Fruit fly (Drosophila melanogaster) whole organism, adult: ENCODE data around the gene CG17768.

Experiments used
- CG11617 ChIP-seq: fragments of 200-800 bp; sonication (Bioruptor generic); optimal IDR thresholded peaks from 2 replicates; lab custom pipeline; 2017; ENCODE audit warnings: mild to moderate bottlenecking, missing biosample characterization, missing genetic modification reagents, missing genetic modification characterization
- CG12768 ChIP-seq: fragments of 200-800 bp; sonication (Bioruptor generic); optimal IDR thresholded peaks from 2 replicates; lab custom pipeline; 2017; ENCODE audit warnings: missing biosample characterization, missing genetic modification characterization, mild to moderate bottlenecking, moderate library complexity, missing genetic modification reagents
- CG7101 ChIP-seq: fragments of 200-800 bp; sonication (Bioruptor generic); optimal IDR thresholded peaks from 2 replicates; lab custom pipeline; 2018; ENCODE audit warnings: missing biosample characterization, mild to moderate bottlenecking, missing genetic modification characterization, moderate library complexity
- Clk ChIP-seq: fragments of 200-800 bp; sonication (Bioruptor generic); optimal IDR thresholded peaks from 2 replicates; lab custom pipeline; 2017; ENCODE audit warnings: missing biosample characterization, missing genetic modification characterization
- Crg-1 ChIP-seq: fragments of 200-800 bp; sonication (Bioruptor generic); optimal IDR thresholded peaks from 2 replicates; lab custom pipeline; 2016; ENCODE audit warnings: missing biosample characterization, missing genetic modification characterization
- bab1 ChIP-seq: fragments of 200-800 bp; sonication (Bioruptor generic); optimal IDR thresholded peaks from 3 replicates; lab custom pipeline; 2019; ENCODE audit warnings: missing biosample characterization, mild to moderate bottlenecking, missing genetic modification characterization, moderate library complexity
- cnc ChIP-seq, 2 experiments: fragments of >200 bp; optimal IDR thresholded peaks; 2 replicates each; lab custom pipeline; 2017
- ovo ChIP-seq: fragments of 200-800 bp; sonication (Bioruptor generic); optimal IDR thresholded peaks from 2 replicates; lab custom pipeline; 2016; ENCODE audit warnings: missing biosample characterization, missing genetic modification characterization
- pad ChIP-seq: fragments of 200-800 bp; sonication (Bioruptor generic); optimal IDR thresholded peaks from 3 replicates; lab custom pipeline; 2017; ENCODE audit warnings: missing biosample characterization, missing genetic modification characterization, mild to moderate bottlenecking, moderate library complexity, missing genetic modification reagents
- tj ChIP-seq: fragments of 200-800 bp; sonication (Bioruptor generic); optimal IDR thresholded peaks from 3 replicates; lab custom pipeline; 2017; ENCODE audit warnings: missing biosample characterization, mild to moderate bottlenecking, missing genetic modification characterization, moderate library complexity
- toe ChIP-seq: fragments of 200-800 bp; sonication (Bioruptor generic); optimal IDR thresholded peaks from 2 replicates; lab custom pipeline; 2016; ENCODE audit warnings: missing biosample characterization, missing genetic modification characterization

- TF ChIP-seq CG11617 (no peak), bab1 (GFP tag; lab: Kevin White, UChicago) (no peak), ovo (no peak), tj (no peak), cnc (optimal IDR thresholded peaks at IDR 0.05; lab: Kevin White, UChicago) (no peak), Clk (GFP tag; lab: Kevin White, UChicago) (no peak), CG12768 (no peak), toe (GFP tag; lab: Kevin White, UChicago) (no peak), CG7101 (tag; lab: Kevin White, UChicago) (no peak), Crg-1 (GFP tag; lab: Kevin White, UChicago) (no peak), pad (GFP tag; lab: Kevin White, UChicago) (no peak)
Observed at dm6 chr2L:10376276-10376675, 28.7 kb downstream of the CG17768 start.
